Worm (Caenorhabditis elegans) whole organism, early embryonic: ENCODE measurements around the gene M195.2.

ENCODE experiments used
- B0310.2 ChIP-seq: sonication (generic microtip); optimal IDR thresholded peaks from 2 replicates; lab custom pipeline; 2016; ENCODE audit warnings: mild to moderate bottlenecking, missing genetic modification characterization, missing compliant biosample characterization
- F13C5.2 ChIP-seq: sonication (generic microtip); optimal IDR thresholded peaks from 2 replicates; lab custom pipeline; 2017; ENCODE audit warnings: mild to moderate bottlenecking, missing genetic modification characterization, inconsistent platforms, missing compliant biosample characterization
- ama-1 ChIP-seq: fragments of 150-350 bp; optimal IDR thresholded peaks from 2 replicates; lab custom pipeline; 2014
- ceh-13 ChIP-seq: fragments of 200-800 bp; sonication (Bioruptor generic); optimal IDR thresholded peaks from 2 replicates; lab custom pipeline; 2018; ENCODE audit warnings: mild to moderate bottlenecking, missing genetic modification characterization, missing compliant biosample characterization
- ceh-36 ChIP-seq: sonication (generic microtip); optimal IDR thresholded peaks from 2 replicates; lab custom pipeline; 2016; ENCODE audit warnings: missing genetic modification characterization, inconsistent platforms, missing compliant biosample characterization
- ets-7 ChIP-seq: sonication (generic microtip); optimal IDR thresholded peaks from 2 replicates; lab custom pipeline; 2016; ENCODE audit warnings: missing genotype, missing genetic modification characterization, missing compliant biosample characterization
- flt-1 ChIP-seq: fragments of 200-800 bp; sonication (Bioruptor generic); IDR thresholded peaks from 2 replicates; pipeline ENCODE4 v1.3.6; 2022; ENCODE audit warnings: missing genetic modification characterization, missing compliant biosample characterization
- hmbx-1 ChIP-seq: sonication (generic microtip); optimal IDR thresholded peaks from 2 replicates; lab custom pipeline; 2016; ENCODE audit warnings: mild to moderate bottlenecking, missing genetic modification characterization, missing compliant biosample characterization
- hnd-1 ChIP-seq: sonication (generic microtip); optimal IDR thresholded peaks from 2 replicates; lab custom pipeline; 2016; ENCODE audit warnings: missing genetic modification characterization, missing compliant biosample characterization
- pes-1 ChIP-seq: fragments of 200-800 bp; sonication (Bioruptor generic); IDR thresholded peaks from 2 replicates; pipeline ENCODE4 v1.3.6; 2022; ENCODE audit warnings: missing genetic modification reagents, missing genetic modification characterization, missing compliant biosample characterization
- sea-1 ChIP-seq: fragments of 200-800 bp; sonication (Bioruptor generic); conservative IDR thresholded peaks from 2 replicates; pipeline ENCODE4 v1.3.6; 2022; ENCODE audit warnings: missing genetic modification characterization, missing compliant biosample characterization
- tbx-11 ChIP-seq: fragments of 200-800 bp; sonication (Bioruptor generic); IDR thresholded peaks from 2 replicates; pipeline ENCODE4 v1.3.6; 2022; ENCODE audit warnings: missing genetic modification characterization, missing compliant biosample characterization
- tra-4 ChIP-seq: sonication (generic microtip); optimal IDR thresholded peaks from 2 replicates; lab custom pipeline; 2017; ENCODE audit warnings: missing genetic modification characterization, missing compliant biosample characterization

- TF ChIP-seq ama-1 (no peak), ceh-36 (no peak), B0310.2 (tag; lab: Kevin White, UChicago) (no peak), F13C5.2 (tag; lab: Kevin White, UChicago) (no peak), flt-1 (GFP tag; lab: Robert Waterston, UW) (no peak), ets-7 (tag; lab: Kevin White, UChicago) (no peak), ceh-13 (GFP tag; lab: Kevin White, UChicago) (no peak), tbx-11 (GFP tag; lab: Robert Waterston, UW) (no peak), sea-1 (GFP tag; lab: Robert Waterston, UW) (no peak), tra-4 (tag; lab: Kevin White, UChicago) (no peak), hnd-1 (tag; lab: Kevin White, UChicago) (no peak), pes-1 (GFP tag; lab: Robert Waterston, UW) (no peak), hmbx-1 (no peak)
These were observed 45.8 kb upstream of the M195.2 start for ce11 chrII:8314768-8315167.
